Fruit fly (Drosophila melanogaster) whole organism, embryonic: ENCODE data around the gene enc.

ENCODE experiments used
- ATbp ChIP-seq: fragments of 200-800 bp; sonication (Bioruptor generic); optimal IDR thresholded peaks from 2 replicates; lab custom pipeline; 2017; ENCODE audit warnings: missing biosample characterization, mild to moderate bottlenecking, missing genetic modification characterization, missing genetic modification reagents
- Ada2b ChIP-seq: fragments of 200-800 bp; sonication (Bioruptor generic); IDR thresholded peaks from 2 replicates; pipeline ENCODE4 v1.3.6; 2022; ENCODE audit warnings: missing biosample characterization, missing genetic modification characterization
- CG10209 ChIP-seq: fragments of 200-800 bp; sonication (Bioruptor generic); optimal IDR thresholded peaks from 3 replicates; lab custom pipeline; 2017; ENCODE audit warnings: missing biosample characterization, mild to moderate bottlenecking, missing genetic modification characterization, missing genetic modification reagents
- CG10431 ChIP-seq: fragments of 200-800 bp; sonication (Bioruptor generic); optimal IDR thresholded peaks from 3 replicates; lab custom pipeline; 2018; ENCODE audit warnings: missing biosample characterization, mild to moderate bottlenecking, missing genetic modification characterization
- CG12155 ChIP-seq: fragments of 200-800 bp; sonication (Bioruptor generic); optimal IDR thresholded peaks from 3 replicates; lab custom pipeline; 2016; ENCODE audit warnings: missing biosample characterization, missing genetic modification characterization
- CG12769 ChIP-seq: fragments of 200-800 bp; sonication (Bioruptor generic); optimal IDR thresholded peaks from 2 replicates; lab custom pipeline; 2019; ENCODE audit warnings: missing biosample characterization, mild to moderate bottlenecking, missing genetic modification characterization, moderate library complexity
- CG13775 ChIP-seq: fragments of 200-800 bp; sonication (Bioruptor generic); optimal IDR thresholded peaks from 3 replicates; lab custom pipeline; 2017; ENCODE audit warnings: missing biosample characterization, mild to moderate bottlenecking, missing genetic modification characterization
- CG14014 ChIP-seq: fragments of 200-800 bp; sonication (Bioruptor generic); IDR thresholded peaks from 2 replicates; pipeline ENCODE4 v1.3.6; 2022; ENCODE audit warnings: missing biosample characterization, missing genetic modification characterization
- CG14860 ChIP-seq: fragments of 200-800 bp; sonication (Bioruptor generic); IDR thresholded peaks from 3 replicates; pipeline ENCODE4 v1.3.6; 2022; ENCODE audit warnings: missing biosample characterization, missing genetic modification characterization; ENCODE audit not compliant: partially characterized antibody
- CG15269 ChIP-seq: fragments of 200-800 bp; sonication (Bioruptor generic); optimal IDR thresholded peaks from 2 replicates; lab custom pipeline; 2018; ENCODE audit warnings: missing biosample characterization, mild to moderate bottlenecking, missing genetic modification characterization, moderate library complexity
- CG1603 ChIP-seq: fragments of 200-800 bp; sonication (Bioruptor generic); optimal IDR thresholded peaks from 2 replicates; lab custom pipeline; 2019; ENCODE audit warnings: missing biosample characterization, mild to moderate bottlenecking, missing genetic modification characterization, moderate library complexity
- CG17802 ChIP-seq: fragments of 200-800 bp; sonication (Bioruptor generic); optimal IDR thresholded peaks from 2 replicates; lab custom pipeline; 2018; ENCODE audit warnings: missing biosample characterization, mild to moderate bottlenecking, missing genetic modification characterization, moderate library complexity
- CG1792 ChIP-seq: fragments of 200-800 bp; sonication (Bioruptor generic); optimal IDR thresholded peaks from 2 replicates; lab custom pipeline; 2016; ENCODE audit warnings: missing biosample characterization, missing genetic modification characterization
- CG18599 ChIP-seq: fragments of 200-800 bp; sonication (Bioruptor generic); optimal IDR thresholded peaks from 3 replicates; lab custom pipeline; 2017; ENCODE audit warnings: missing biosample characterization, missing genetic modification characterization, mild to moderate bottlenecking, moderate library complexity, missing genetic modification reagents
- CG18619 ChIP-seq: fragments of 200-800 bp; sonication (Bioruptor generic); optimal IDR thresholded peaks from 3 replicates; lab custom pipeline; 2017; ENCODE audit warnings: missing biosample characterization, mild to moderate bottlenecking, missing genetic modification characterization
- CG31365 ChIP-seq: fragments of 200-800 bp; sonication (Bioruptor generic); optimal IDR thresholded peaks from 2 replicates; lab custom pipeline; 2018; ENCODE audit warnings: missing biosample characterization, mild to moderate bottlenecking, missing genetic modification characterization
- CG4360 ChIP-seq: fragments of 200-800 bp; sonication (Bioruptor generic); IDR thresholded peaks from 2 replicates; pipeline ENCODE4 v1.3.6; 2022; ENCODE audit warnings: missing biosample characterization, missing genetic modification characterization
- CG4730 ChIP-seq: fragments of 200-800 bp; sonication (Bioruptor generic); IDR thresholded peaks from 2 replicates; pipeline ENCODE4 v1.3.6; 2022; ENCODE audit warnings: missing biosample characterization, missing genetic modification characterization
- CG6813 ChIP-seq: fragments of 200-800 bp; sonication (Bioruptor generic); optimal IDR thresholded peaks from 2 replicates; lab custom pipeline; 2017; ENCODE audit warnings: missing biosample characterization, missing genetic modification characterization, mild to moderate bottlenecking, moderate library complexity, missing genetic modification reagents
- CG9817 ChIP-seq: fragments of 200-800 bp; sonication (Bioruptor generic); optimal IDR thresholded peaks from 2 replicates; lab custom pipeline; 2018; ENCODE audit warnings: missing biosample characterization, mild to moderate bottlenecking, missing genetic modification characterization, moderate library complexity
- CkIIα-i1 ChIP-seq: fragments of 200-800 bp; sonication (Bioruptor generic); IDR thresholded peaks from 2 replicates; pipeline ENCODE4 v1.3.6; 2022; ENCODE audit warnings: missing biosample characterization, missing genetic modification characterization
- CoRest ChIP-seq: fragments of 200-800 bp; sonication (Bioruptor generic); optimal IDR thresholded peaks from 3 replicates; lab custom pipeline; 2018; ENCODE audit warnings: missing biosample characterization, mild to moderate bottlenecking, missing genetic modification characterization, moderate library complexity
- Dfd ChIP-seq, 2 experiments: fragments of >200 bp; optimal IDR thresholded peaks; 2 replicates each; lab custom pipeline; 2017; ENCODE audit warnings: missing biosample characterization in 2 of 2, missing genetic modification characterization in 2 of 2
- Dip3 ChIP-seq: fragments of 200-800 bp; sonication (Bioruptor generic); optimal IDR thresholded peaks from 3 replicates; lab custom pipeline; 2016; ENCODE audit warnings: missing biosample characterization, missing genetic modification characterization
- Dll ChIP-seq: fragments of 200-800 bp; sonication (Bioruptor generic); IDR thresholded peaks from 4 replicates; pipeline ENCODE4 v1.3.6; 2022; ENCODE audit warnings: missing biosample characterization, missing genetic modification characterization; ENCODE audit not compliant: partially characterized antibody
- Fer2 ChIP-seq: fragments of 200-800 bp; sonication (Bioruptor generic); optimal IDR thresholded peaks from 2 replicates; lab custom pipeline; 2018; ENCODE audit warnings: missing biosample characterization, mild to moderate bottlenecking, missing genetic modification characterization, moderate library complexity
- Fer3 ChIP-seq: fragments of 200-800 bp; sonication (Bioruptor generic); optimal IDR thresholded peaks from 2 replicates; lab custom pipeline; 2018; ENCODE audit warnings: missing biosample characterization, mild to moderate bottlenecking, missing genetic modification characterization, moderate library complexity
- GATAe ChIP-seq: fragments of 200-800 bp; sonication (Bioruptor generic); conservative IDR thresholded peaks from 2 replicates; pipeline ENCODE4 v1.3.6; 2022; ENCODE audit warnings: missing biosample characterization, missing genetic modification characterization
- HLH54F ChIP-seq: fragments of 200-800 bp; sonication (Bioruptor generic); optimal IDR thresholded peaks from 3 replicates; lab custom pipeline; 2016; ENCODE audit warnings: missing biosample characterization, missing genetic modification characterization
- Hand ChIP-seq: fragments of 200-800 bp; sonication (Bioruptor generic); optimal IDR thresholded peaks from 2 replicates; lab custom pipeline; 2017; ENCODE audit warnings: mild to moderate bottlenecking, missing biosample characterization, missing genetic modification reagents, missing genetic modification characterization
- Hey ChIP-seq: fragments of 200-800 bp; sonication (Bioruptor generic); optimal IDR thresholded peaks from 3 replicates; lab custom pipeline; 2018; ENCODE audit warnings: missing biosample characterization, mild to moderate bottlenecking, missing genetic modification characterization
- MTF-1 ChIP-seq: fragments of 200-800 bp; sonication (Bioruptor generic); optimal IDR thresholded peaks from 2 replicates; lab custom pipeline; 2018; ENCODE audit warnings: missing biosample characterization, mild to moderate bottlenecking, missing genetic modification characterization, borderline replicate concordance
- Med ChIP-seq: fragments of 200-800 bp; sonication (Bioruptor generic); peaks from one replicate; lab custom pipeline; 2016; ENCODE audit warnings: missing biosample characterization, missing genetic modification characterization, mild to moderate bottlenecking, inconsistent platforms, moderate library complexity
- Pdp1 ChIP-seq, 2 experiments: fragments of 200-800 bp; sonication (Bioruptor generic); optimal IDR thresholded peaks; 3 replicates each; lab custom pipeline; 2016; ENCODE audit warnings: missing biosample characterization in 2 of 2, missing genetic modification characterization in 2 of 2, mild to moderate bottlenecking in 1 of 2, moderate library complexity in 1 of 2
- Ravus ChIP-seq: fragments of 200-800 bp; sonication (Bioruptor generic); IDR thresholded peaks from 2 replicates; pipeline ENCODE4 v1.3.6; 2022; ENCODE audit warnings: missing biosample characterization, missing genetic modification characterization
- Rfx ChIP-seq: fragments of 200-800 bp; sonication (Bioruptor generic); IDR thresholded peaks from 2 replicates; pipeline ENCODE4 v1.3.6; 2022; ENCODE audit warnings: missing biosample characterization, missing genetic modification characterization
- da ChIP-seq: fragments of 200-800 bp; sonication (Bioruptor generic); optimal IDR thresholded peaks from 2 replicates; lab custom pipeline; 2016; ENCODE audit warnings: missing biosample characterization, missing genetic modification characterization
- lab ChIP-seq: fragments of 200-800 bp; sonication (Bioruptor generic); optimal IDR thresholded peaks from 3 replicates; lab custom pipeline; 2017; ENCODE audit warnings: missing biosample characterization, missing genetic modification characterization, mild to moderate bottlenecking, moderate library complexity, missing genetic modification reagents
- lola ChIP-seq, 3 experiments: fragments of >200 bp in 2 of 3; fragments of 200-800 bp in 1 of 3; sonication (Bioruptor generic) in 1 of 3; optimal IDR thresholded peaks; 2 replicates each; lab custom pipeline; 2017 to 2019; ENCODE audit warnings: missing biosample characterization in 3 of 3, missing genetic modification characterization in 3 of 3, mild to moderate bottlenecking in 1 of 3, moderate library complexity in 1 of 3
- mam ChIP-seq: fragments of 200-800 bp; sonication (Bioruptor generic); optimal IDR thresholded peaks from 3 replicates; lab custom pipeline; 2016; ENCODE audit warnings: missing biosample characterization, missing genetic modification characterization
- run ChIP-seq: fragments of 200-800 bp; sonication (Bioruptor generic); optimal IDR thresholded peaks from 3 replicates; lab custom pipeline; 2018; ENCODE audit warnings: missing biosample characterization, mild to moderate bottlenecking, missing genetic modification characterization
- sens ChIP-seq: fragments of 200-800 bp; sonication (Bioruptor generic); peaks from one replicate; lab custom pipeline; 2016; ENCODE audit warnings: missing biosample characterization, missing genetic modification characterization
- seq ChIP-seq: fragments of 200-800 bp; sonication (Bioruptor generic); IDR thresholded peaks from 2 replicates; pipeline ENCODE4 v1.3.6; 2022; ENCODE audit warnings: missing biosample characterization, missing genetic modification characterization
- slou ChIP-seq: fragments of 200-800 bp; sonication (Bioruptor generic); optimal IDR thresholded peaks from 3 replicates; lab custom pipeline; 2016; ENCODE audit warnings: missing biosample characterization, missing genetic modification characterization
- trh ChIP-seq: fragments of 200-800 bp; sonication (Bioruptor generic); optimal IDR thresholded peaks from 2 replicates; lab custom pipeline; 2016; ENCODE audit warnings: missing biosample characterization, missing genetic modification characterization
- unpg ChIP-seq: fragments of 200-800 bp; sonication (Bioruptor generic); optimal IDR thresholded peaks from 3 replicates; lab custom pipeline; 2018; ENCODE audit warnings: missing biosample characterization, mild to moderate bottlenecking, missing genetic modification characterization, moderate library complexity
- wek ChIP-seq: fragments of 200-800 bp; sonication (Bioruptor generic); optimal IDR thresholded peaks from 3 replicates; lab custom pipeline; 2018; ENCODE audit warnings: missing biosample characterization, mild to moderate bottlenecking, missing genetic modification characterization, moderate library complexity

The enc gene

dm6 chr3L:3771406-3771935, 47.0 kb upstream of the enc start (continued):
- TF ChIP-seq CG4730 (GFP tag; lab: Robert Waterston, UW) (peak; percentile 68), CG18599 (GFP tag; lab: Kevin White, UChicago) (peak; percentile 82), seq (GFP tag; lab: Robert Waterston, UW) (peak; percentile 75), MTF-1 (GFP tag; lab: Kevin White, UChicago) (no peak), CG18619 (GFP tag; lab: Kevin White, UChicago) (peak; percentile 55), lola (GFP tag; optimal IDR thresholded peaks at IDR 0.05; lab: Kevin White, UChicago) (peak in 1 of 3 experiments; percentile 4), Med (peak; percentile 83), CG1792 (no peak), CG15269 (tag; lab: Kevin White, UChicago) (peak; percentile 93), Dfd (GFP tag; optimal IDR thresholded peaks at IDR 0.05; lab: Kevin White, UChicago) (no peak), CG13775 (GFP tag; lab: Kevin White, UChicago) (peak; percentile 64), CkIIα-i1 (no peak), Fer3 (tag; lab: Kevin White, UChicago) (peak; percentile 85), HLH54F (no peak), CG31365 (no peak), run (peak; percentile 55), CG10431 (GFP tag; lab: Kevin White, UChicago) (no peak), trh (GFP tag; lab: Kevin White, UChicago) (peak; percentile 4), Fer2 (tag; lab: Kevin White, UChicago) (peak; percentile 58), CG6813 (peak; percentile 68)

dm6 chr3L:3772284-3772987, 46.0 kb upstream of the enc start:
- peak; percentile 20 for TF ChIP-seq lab (GFP tag; lab: Kevin White, UChicago)
- TF ChIP-seq CG9817: peak; percentile 54
- peak; percentile 46; the same call in 1 of the 2 replicates for TF ChIP-seq Ada2b
- TF ChIP-seq Rfx (GFP tag; lab: Robert Waterston, UW): peak; percentile 65
- peak; percentile 10 for TF ChIP-seq CG10209 (GFP tag; lab: Kevin White, UChicago)
- TF ChIP-seq ATbp: no peak
- TF ChIP-seq Dll (GFP tag; lab: Robert Waterston, UW): peak; percentile 60; the same call in 2 of the 4 replicates
- TF ChIP-seq unpg (GFP tag; lab: Kevin White, UChicago): peak; percentile 32
- peak; percentile 23 for TF ChIP-seq CG12769 (tag; lab: Kevin White, UChicago)
- peak; percentile 21 for TF ChIP-seq CG1603 (tag; lab: Kevin White, UChicago)
- TF ChIP-seq CG17802 (tag; lab: Kevin White, UChicago): no peak
- no peak for TF ChIP-seq da (GFP tag; lab: Kevin White, UChicago)
- no peak for TF ChIP-seq Dip3 (GFP tag; lab: Kevin White, UChicago)
- TF ChIP-seq CG12155 (GFP tag; lab: Kevin White, UChicago): no peak
- peak; percentile 19 for TF ChIP-seq CoRest (tag; lab: Kevin White, UChicago)
- no peak for TF ChIP-seq Hand (GFP tag; lab: Kevin White, UChicago)
- TF ChIP-seq Pdp1 (GFP tag; optimal IDR thresholded peaks at IDR 0.05; lab: Kevin White, UChicago): peak in 1 of 2 experiments; percentile 10
- no peak for TF ChIP-seq Hey (tag; lab: Kevin White, UChicago)
- TF ChIP-seq Med: peak; percentile 86
- TF ChIP-seq GATAe (GFP tag; lab: Robert Waterston, UW): no peak
- peak; percentile 69 for TF ChIP-seq sens (GFP tag; lab: Kevin White, UChicago)
- peak; percentile 67 for TF ChIP-seq CG15269 (tag; lab: Kevin White, UChicago)
- peak; percentile 60; the same call in 1 of the 2 replicates for TF ChIP-seq CG14014 (GFP tag; lab: Robert Waterston, UW)
- TF ChIP-seq Ravus: no peak
- TF ChIP-seq CG14860 (GFP tag; lab: Robert Waterston, UW): no peak
- TF ChIP-seq mam (GFP tag; lab: Kevin White, UChicago): peak; percentile 18
- TF ChIP-seq wek: no peak
- no peak for TF ChIP-seq CG4360 (GFP tag; lab: Robert Waterston, UW)
- no peak for TF ChIP-seq slou (GFP tag; lab: Kevin White, UChicago)
